Worm (Caenorhabditis elegans): ENCODE results near the gene kxd-1.

kxd-1 gene

ce11 chrV:7230847-7231246, 9.6 kb downstream of the kxd-1 start, which contains the start of the genes gei-6 and krr-1 (continued):
- TF ChIP-seq T23F11.4 (GFP tag; optimal IDR thresholded peaks at IDR 0.05): peak; percentile 35
- TF ChIP-seq pha-4 (tag; optimal IDR thresholded peaks at IDR 0.05): no peak
- TF ChIP-seq npax-4 (tag; optimal IDR thresholded peaks at IDR 0.05): peak; percentile 59
- TF ChIP-seq ceh-18 (tag; optimal IDR thresholded peaks at IDR 0.05): no peak
- peak; percentile 79 for TF ChIP-seq gmeb-2 (tag; optimal IDR thresholded peaks at IDR 0.05)
- TF ChIP-seq ceh-6 (GFP tag; optimal IDR thresholded peaks at IDR 0.05): peak; percentile 65
- peak; percentile 81 for TF ChIP-seq che-1 (tag; optimal IDR thresholded peaks at IDR 0.05)
- no peak for TF ChIP-seq ceh-22 (tag; optimal IDR thresholded peaks at IDR 0.05)
- peak; percentile 95 for TF ChIP-seq ceh-14 (tag; optimal IDR thresholded peaks at IDR 0.05)
- peak; percentile 82 for TF ChIP-seq Y22D7AL.16 (tag; optimal IDR thresholded peaks at IDR 0.05)
- peak; percentile 25 for TF ChIP-seq fkh-10 (GFP tag; optimal IDR thresholded peaks at IDR 0.05)
- TF ChIP-seq tbx-7 (tag; optimal IDR thresholded peaks at IDR 0.05): peak; percentile 31
- no peak for TF ChIP-seq pros-1 (tag; optimal IDR thresholded peaks at IDR 0.05)
- peak; percentile 81 for TF ChIP-seq sox-2 (GFP tag; IDR thresholded peaks at IDR 0.05)
- TF ChIP-seq lin-11 (tag; optimal IDR thresholded peaks at IDR 0.05): peak; percentile 74
- peak; percentile 86 for TF ChIP-seq ahr-1 (tag; optimal IDR thresholded peaks at IDR 0.05)
- peak; percentile 58 for TF ChIP-seq syd-9 (tag; optimal IDR thresholded peaks at IDR 0.05)
- peak; percentile 86 for TF ChIP-seq unc-3 (GFP tag; conservative IDR thresholded peaks at IDR 0.05)
- TF ChIP-seq unc-3 (tag; optimal IDR thresholded peaks at IDR 0.05): peak; percentile 86
- peak; percentile 4 for TF ChIP-seq unc-42 (tag; optimal IDR thresholded peaks at IDR 0.05)
- peak; percentile 82 for TF ChIP-seq K02D7.2 (tag; optimal IDR thresholded peaks at IDR 0.05)
- peak; percentile 44 for TF ChIP-seq F13H6.1 (tag; optimal IDR thresholded peaks at IDR 0.05)
- peak; percentile 35 for TF ChIP-seq sdc-2 (tag; optimal IDR thresholded peaks at IDR 0.05)
- no peak for TF ChIP-seq dve-1 (tag; optimal IDR thresholded peaks at IDR 0.05)
- TF ChIP-seq ceh-45 (GFP tag; IDR thresholded peaks at IDR 0.05): peak; percentile 55; the same call in 1 of the 2 replicates
- peak; percentile 65 for TF ChIP-seq hlh-8 (tag; optimal IDR thresholded peaks at IDR 0.05)
- TF ChIP-seq ceh-2 (tag; optimal IDR thresholded peaks at IDR 0.05): peak; percentile 61
- no peak for TF ChIP-seq ets-4 (tag; optimal IDR thresholded peaks at IDR 0.05)
- TF ChIP-seq ceh-30 (tag; optimal IDR thresholded peaks at IDR 0.05): no peak
- TF ChIP-seq ceh-19 (GFP tag; optimal IDR thresholded peaks at IDR 0.05): peak; percentile 83
- TF ChIP-seq K09A11.1 (tag; optimal IDR thresholded peaks at IDR 0.05; ENCODE audit: insufficient read depth): peak; percentile 93
- peak; percentile 77 for TF ChIP-seq madf-2 (tag; optimal IDR thresholded peaks at IDR 0.05)
- TF ChIP-seq dmd-4 (tag; optimal IDR thresholded peaks at IDR 0.05; ENCODE audit: borderline replicate concordance): no peak
- peak; percentile 58 for TF ChIP-seq rnt-1 (tag; optimal IDR thresholded peaks at IDR 0.05)
- no peak for TF ChIP-seq pax-1 (tag; optimal IDR thresholded peaks at IDR 0.05)
- TF ChIP-seq tbx-2 (tag; optimal IDR thresholded peaks at IDR 0.05): peak; percentile 89
- TF ChIP-seq unc-86 (tag; optimal IDR thresholded peaks at IDR 0.05): peak; percentile 80
- TF ChIP-seq mec-3 (tag; optimal IDR thresholded peaks at IDR 0.05; ENCODE audit: borderline replicate concordance): no peak
- TF ChIP-seq ceh-24 (tag; optimal IDR thresholded peaks at IDR 0.05): peak; percentile 18
- peak; percentile 87 for TF ChIP-seq ref-2 (tag; optimal IDR thresholded peaks at IDR 0.05)
- peak; percentile 86 for TF ChIP-seq sox-4 (tag; optimal IDR thresholded peaks at IDR 0.05)
- TF ChIP-seq ceh-9 (tag; optimal IDR thresholded peaks at IDR 0.05): peak; percentile 16
- TF ChIP-seq pat-9 (tag; optimal IDR thresholded peaks at IDR 0.05): peak; percentile 91
- peak; percentile 71 for TF ChIP-seq C08G9.2 (tag; optimal IDR thresholded peaks at IDR 0.05)
- no peak for TF ChIP-seq pag-3 (tag; optimal IDR thresholded peaks at IDR 0.05; ENCODE audit: borderline replicate concordance)
